Fruit fly (Drosophila melanogaster) whole organism, wandering third instar larva: ENCODE data around the gene CG33493.

Source experiments
- Abd-B ChIP-seq: fragments of >200 bp; optimal IDR thresholded peaks from 2 replicates; lab custom pipeline; 2017; ENCODE audit warnings: missing biosample characterization, missing genetic modification characterization
- CG32264 ChIP-seq: fragments of 200-800 bp; sonication (Bioruptor generic); optimal IDR thresholded peaks from 2 replicates; lab custom pipeline; 2016; ENCODE audit warnings: missing biosample characterization, missing genetic modification characterization
- CG9705 ChIP-seq: fragments of 200-800 bp; sonication (Bioruptor generic); optimal IDR thresholded peaks from 2 replicates; lab custom pipeline; 2018; ENCODE audit warnings: missing biosample characterization, mild to moderate bottlenecking, missing genetic modification characterization
- CrebA ChIP-seq: fragments of 200-800 bp; sonication (Bioruptor generic); optimal IDR thresholded peaks from 2 replicates; lab custom pipeline; 2016; ENCODE audit warnings: missing biosample characterization, mild to moderate bottlenecking, missing genetic modification characterization, borderline replicate concordance
- Dfd ChIP-seq: fragments of >200 bp; optimal IDR thresholded peaks from 2 replicates; lab custom pipeline; 2017; ENCODE audit warnings: missing biosample characterization, missing genetic modification characterization
- Dif ChIP-seq: fragments of 200-275, 200-300 bp; sonication (Bioruptor generic); optimal IDR thresholded peaks from 2 replicates; lab custom pipeline; 2018; ENCODE audit warnings: missing biosample characterization, missing genetic modification characterization; ENCODE audit not compliant: partially characterized antibody
- GATAd ChIP-seq: sonication (Bioruptor generic); optimal IDR thresholded peaks from 2 replicates; lab custom pipeline; 2016; ENCODE audit warnings: missing biosample characterization, missing genetic modification characterization
- HLH106 ChIP-seq: fragments of 200-800 bp; optimal IDR thresholded peaks from 3 replicates; lab custom pipeline; 2019; ENCODE audit warnings: missing biosample characterization, mild to moderate bottlenecking, missing genetic modification characterization, moderate library complexity
- Hnf4 ChIP-seq: fragments of 200-800 bp; sonication (Bioruptor generic); optimal IDR thresholded peaks from 2 replicates; lab custom pipeline; 2016; ENCODE audit warnings: missing biosample characterization, mild to moderate bottlenecking, missing genetic modification characterization
- Hr78 ChIP-seq: fragments of >200 bp; optimal IDR thresholded peaks from 2 replicates; lab custom pipeline; 2017; ENCODE audit warnings: missing biosample characterization, missing genetic modification characterization
- Jra ChIP-seq: sonication (Bioruptor generic); optimal IDR thresholded peaks from 2 replicates; lab custom pipeline; 2016; ENCODE audit warnings: missing biosample characterization, missing genetic modification characterization
- Mio ChIP-seq: sonication (Bioruptor generic); optimal IDR thresholded peaks from 2 replicates; lab custom pipeline; 2016; ENCODE audit warnings: missing biosample characterization, missing genetic modification characterization
- N ChIP-seq: fragments of >200 bp; optimal IDR thresholded peaks from 2 replicates; lab custom pipeline; 2018; ENCODE audit warnings: missing biosample characterization, missing external identifiers, missing genetic modification characterization
- OdsH ChIP-seq: fragments of 200-800 bp; sonication (Bioruptor generic); optimal IDR thresholded peaks from 2 replicates; lab custom pipeline; 2016; ENCODE audit warnings: missing biosample characterization, mild to moderate bottlenecking, missing genetic modification characterization
- Rel ChIP-seq, 2 experiments: fragments of 200-800 bp; sonication (Bioruptor generic) in 1 of 2; optimal IDR thresholded peaks; 2 replicates in 1 of 2; 3 replicates in 1 of 2; lab custom pipeline; 2016 to 2019; ENCODE audit warnings: mild to moderate bottlenecking in 2 of 2, missing biosample characterization in 2 of 2, missing genetic modification characterization in 2 of 2, moderate library complexity in 1 of 2
- Sp1 ChIP-seq: fragments of 200-800 bp; sonication (Bioruptor generic); optimal IDR thresholded peaks from 3 replicates; lab custom pipeline; 2019; ENCODE audit warnings: missing biosample characterization, mild to moderate bottlenecking, missing genetic modification characterization, moderate library complexity
- br ChIP-seq: fragments of 200-800 bp; sonication (Bioruptor generic); optimal IDR thresholded peaks from 2 replicates; lab custom pipeline; 2016; ENCODE audit warnings: missing biosample characterization, missing genetic modification characterization
- dl ChIP-seq, 2 experiments: fragments of 175-275, 200-275 bp in 1 of 2; fragments of 200-275 bp in 1 of 2; sonication (Bioruptor generic); optimal IDR thresholded peaks; lab custom pipeline; 2018; ENCODE audit warnings: mild to moderate bottlenecking in 2 of 2, missing biosample characterization in 2 of 2, missing genetic modification characterization in 2 of 2, moderate library complexity in 2 of 2; ENCODE audit not compliant: partially characterized antibody in 2 of 2, insufficient read depth in 1 of 2
- dmrt93B ChIP-seq: fragments of 200-800 bp; sonication (Bioruptor generic); optimal IDR thresholded peaks from 2 replicates; lab custom pipeline; 2018; ENCODE audit warnings: missing biosample characterization, mild to moderate bottlenecking, missing genetic modification characterization
- dsf ChIP-seq: sonication (Bioruptor generic); optimal IDR thresholded peaks from 2 replicates; lab custom pipeline; 2016; ENCODE audit warnings: missing biosample characterization, missing genetic modification characterization, borderline replicate concordance
- ey ChIP-seq: fragments of 200-800 bp; sonication (Bioruptor generic); optimal IDR thresholded peaks from 2 replicates; lab custom pipeline; 2016; ENCODE audit warnings: missing biosample characterization, missing genetic modification characterization
- foxo ChIP-seq, 2 experiments: fragments of 200-800 bp; sonication (Bioruptor generic); optimal IDR thresholded peaks; 2 replicates in 1 of 2; 3 replicates in 1 of 2; lab custom pipeline; 2016 to 2017; ENCODE audit warnings: missing biosample characterization in 2 of 2, missing genetic modification characterization in 2 of 2
- fru ChIP-seq: fragments of 200-800 bp; sonication (Bioruptor generic); optimal IDR thresholded peaks from 3 replicates; lab custom pipeline; 2016; ENCODE audit warnings: missing biosample characterization, mild to moderate bottlenecking, missing genetic modification characterization
- h ChIP-seq: fragments of 200-800 bp; sonication (Bioruptor generic); optimal IDR thresholded peaks from 3 replicates; lab custom pipeline; 2016; ENCODE audit warnings: missing biosample characterization, mild to moderate bottlenecking, missing genetic modification characterization
- jim ChIP-seq: fragments of 175-275, 200-325 bp; sonication (Bioruptor generic); optimal IDR thresholded peaks from 2 replicates; lab custom pipeline; 2016; ENCODE audit warnings: missing biosample characterization, mild to moderate bottlenecking, missing genetic modification characterization
- lola ChIP-seq: fragments of >200 bp; optimal IDR thresholded peaks from 2 replicates; lab custom pipeline; 2017; ENCODE audit warnings: missing biosample characterization, missing genetic modification characterization
- psq ChIP-seq: fragments of 200-800 bp; sonication (Bioruptor generic); optimal IDR thresholded peaks from 3 replicates; lab custom pipeline; 2017; ENCODE audit warnings: missing biosample characterization, mild to moderate bottlenecking, missing genetic modification characterization, moderate library complexity
- sage ChIP-seq: fragments of 200-800 bp; sonication (Bioruptor generic); optimal IDR thresholded peaks from 2 replicates; lab custom pipeline; 2016; ENCODE audit warnings: missing biosample characterization, mild to moderate bottlenecking, missing genetic modification characterization
- sv ChIP-seq: fragments of 200-800 bp; sonication (Bioruptor generic); optimal IDR thresholded peaks from 3 replicates; lab custom pipeline; 2016; ENCODE audit warnings: missing biosample characterization, missing genetic modification characterization
- tai ChIP-seq: sonication (Bioruptor generic); optimal IDR thresholded peaks from 2 replicates; lab custom pipeline; 2016; ENCODE audit warnings: missing biosample characterization, missing genetic modification characterization
- usp ChIP-seq: fragments of >200 bp; optimal IDR thresholded peaks from 2 replicates; lab custom pipeline; 2017; ENCODE audit warnings: missing biosample characterization, missing genetic modification characterization
- woc ChIP-seq: sonication (Bioruptor generic); optimal IDR thresholded peaks from 2 replicates; lab custom pipeline; 2016; ENCODE audit warnings: missing biosample characterization, mild to moderate bottlenecking, missing genetic modification characterization

Gene CG33493

DNA sequence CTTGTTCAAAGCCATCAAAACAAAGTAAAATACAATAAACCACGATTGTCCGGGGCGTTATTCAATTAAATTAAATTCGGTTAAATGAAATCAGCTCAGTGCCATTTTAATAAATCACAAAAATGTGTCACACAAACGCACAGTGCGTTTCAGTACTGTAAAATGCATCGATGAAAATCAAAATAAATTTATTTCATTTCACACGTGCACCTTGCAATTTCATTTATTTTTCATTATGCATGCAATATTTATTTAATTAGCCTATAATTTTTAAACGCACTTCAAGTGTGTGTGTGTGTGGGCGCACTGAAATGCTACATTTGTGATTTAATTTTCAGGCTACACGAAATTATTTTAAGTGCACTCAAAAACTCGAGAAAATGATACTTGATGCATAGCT, 38.5 kb downstream of the CG33493 start:
- TF ChIP-seq Mio (GFP tag; lab: Kevin White, UChicago): no peak
- TF ChIP-seq dsf (GFP tag; lab: Kevin White, UChicago): no peak
- TF ChIP-seq br (GFP tag; lab: Kevin White, UChicago): no peak
- TF ChIP-seq woc (GFP tag; lab: Kevin White, UChicago): no peak
- no peak for TF ChIP-seq ey (GFP tag; lab: Kevin White, UChicago)
- no peak for TF ChIP-seq CrebA
- TF ChIP-seq Abd-B (GFP tag; lab: Kevin White, UChicago): no peak
- no peak for TF ChIP-seq CG9705 (GFP tag; lab: Kevin White, UChicago)
- no peak for TF ChIP-seq foxo (GFP tag; optimal IDR thresholded peaks at IDR 0.05; lab: Kevin White, UChicago)

DNA sequence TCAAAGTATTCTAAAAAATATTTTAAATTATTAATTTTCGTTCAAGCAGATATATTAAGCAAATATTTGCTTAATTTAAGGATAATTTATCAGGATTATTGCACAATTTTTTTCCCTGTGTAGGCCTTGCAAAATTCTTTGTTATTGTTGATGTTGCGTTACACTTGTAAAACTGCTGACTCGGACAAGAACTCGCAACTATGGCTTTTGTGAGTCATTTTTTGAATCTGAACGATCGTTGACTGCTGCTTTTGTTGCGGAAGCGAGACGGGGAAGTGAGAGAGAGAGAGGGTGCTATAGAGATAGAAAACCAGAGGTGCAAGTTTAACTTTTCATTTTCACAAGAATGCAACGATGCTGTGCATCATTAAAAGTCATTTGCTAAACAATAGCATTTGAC, 40.5 kb downstream of the CG33493 start:
- TF ChIP-seq woc (GFP tag; lab: Kevin White, UChicago) (no peak), h (GFP tag; lab: Kevin White, UChicago) (no peak), usp (GFP tag; lab: Kevin White, UChicago) (no peak), Jra (no peak), Abd-B (GFP tag; lab: Kevin White, UChicago) (no peak), psq (GFP tag; lab: Kevin White, UChicago) (no peak), Dif (GFP tag; lab: Kevin White, UChicago) (no peak), CG9705 (GFP tag; lab: Kevin White, UChicago) (no peak), HLH106 (tag; lab: Kevin White, UChicago) (no peak), N (GFP tag; lab: Kevin White, UChicago) (no peak), fru (GFP tag; lab: Kevin White, UChicago) (no peak), CG32264 (GFP tag; lab: Kevin White, UChicago) (no peak), Hnf4 (GFP tag; lab: Kevin White, UChicago) (no peak)

DNA sequence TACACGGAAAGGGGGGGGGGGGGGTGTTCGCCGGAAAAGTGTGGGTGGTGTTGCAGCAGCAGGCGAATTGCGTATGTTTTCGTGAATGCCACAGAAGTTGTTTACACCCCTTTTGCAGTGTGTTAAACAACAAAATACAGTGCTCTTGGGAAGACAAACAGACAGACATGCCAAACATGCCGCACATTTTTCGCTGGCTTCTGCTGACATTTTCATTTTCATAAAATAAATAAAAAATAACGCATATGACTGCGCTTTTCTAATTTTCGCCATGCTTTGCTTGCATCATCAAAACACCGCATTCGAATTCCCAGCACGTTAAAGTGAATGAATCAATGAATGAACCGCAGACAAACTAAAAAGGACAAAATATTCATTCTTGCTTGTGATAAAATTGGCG, 41.7 kb downstream of the CG33493 start:
- TF ChIP-seq tai (GFP tag; lab: Kevin White, UChicago) (no peak), Sp1 (GFP tag; lab: Kevin White, UChicago) (no peak), GATAd (no peak)

DNA sequence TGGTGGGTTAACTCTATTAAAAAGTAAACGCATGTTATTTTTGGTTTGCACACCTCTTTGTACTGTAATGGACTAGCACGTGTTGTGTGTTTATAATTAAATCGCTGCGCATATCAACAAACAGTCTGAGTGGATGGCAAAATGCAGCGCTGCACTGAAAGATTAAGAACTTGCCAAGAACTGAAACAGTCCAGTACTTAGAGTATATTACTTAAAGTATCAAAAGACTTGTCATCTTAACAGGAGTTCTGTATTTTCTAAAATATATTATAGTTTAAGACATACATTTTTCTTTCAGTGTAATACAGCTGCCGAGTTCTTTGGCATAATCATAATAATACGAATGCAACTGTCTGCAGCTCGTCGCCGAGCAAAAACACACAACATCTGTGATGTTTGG, 44.5 kb downstream of the CG33493 start:
- TF ChIP-seq Hr78 (GFP tag; lab: Kevin White, UChicago): no peak
- TF ChIP-seq psq (GFP tag; lab: Kevin White, UChicago): no peak
- no peak for TF ChIP-seq jim (GFP tag; lab: Kevin White, UChicago)
- no peak for TF ChIP-seq CrebA
- TF ChIP-seq HLH106 (tag; lab: Kevin White, UChicago): no peak
- no peak for TF ChIP-seq usp (GFP tag; lab: Kevin White, UChicago)
- no peak for TF ChIP-seq Jra
- TF ChIP-seq N (GFP tag; lab: Kevin White, UChicago): no peak
- no peak for TF ChIP-seq tai (GFP tag; lab: Kevin White, UChicago)
- no peak for TF ChIP-seq dmrt93B (GFP tag; lab: Kevin White, UChicago)
- TF ChIP-seq Rel (GFP tag; optimal IDR thresholded peaks at IDR 0.05; lab: Kevin White, UChicago): no peak
- TF ChIP-seq Rel (tag; optimal IDR thresholded peaks at IDR 0.05; lab: Kevin White, UChicago): no peak
- TF ChIP-seq Abd-B (GFP tag; lab: Kevin White, UChicago): no peak
- no peak for TF ChIP-seq sage
- TF ChIP-seq lola: no peak
- TF ChIP-seq Dfd: no peak
- TF ChIP-seq sv (GFP tag; lab: Kevin White, UChicago): no peak
- no peak for TF ChIP-seq GATAd
- TF ChIP-seq Sp1 (GFP tag; lab: Kevin White, UChicago): no peak
- TF ChIP-seq dl (GFP tag; optimal IDR thresholded peaks at IDR 0.05; lab: Kevin White, UChicago; ENCODE audit: insufficient read depth in 1 of 2, partially characterized antibody in 2 of 2): no peak

DNA sequence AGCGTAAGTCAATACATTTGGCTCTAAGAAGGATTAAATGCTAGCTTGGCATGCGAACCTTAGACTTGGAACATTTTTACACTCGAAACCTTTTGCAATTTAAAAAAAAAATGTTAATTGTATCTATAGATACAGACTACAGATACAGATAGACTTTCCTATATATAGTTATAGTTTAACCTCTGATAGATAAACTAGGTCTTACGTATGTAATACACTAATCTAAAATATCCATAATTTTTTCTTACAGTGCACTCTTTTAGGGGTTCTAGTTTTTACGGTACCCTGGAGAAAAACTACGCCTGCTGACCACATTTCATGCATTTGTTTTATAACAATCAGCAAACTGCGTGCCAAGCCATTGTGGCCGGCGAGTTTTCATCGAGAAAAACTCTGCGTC, 45.8 kb downstream of the CG33493 start:
- no peak for TF ChIP-seq GATAd
- TF ChIP-seq Hr78 (GFP tag; lab: Kevin White, UChicago): no peak
- no peak for TF ChIP-seq sage
- no peak for TF ChIP-seq Hnf4 (GFP tag; lab: Kevin White, UChicago)
- no peak for TF ChIP-seq Mio (GFP tag; lab: Kevin White, UChicago)
- no peak for TF ChIP-seq dl (GFP tag; optimal IDR thresholded peaks at IDR 0.05; lab: Kevin White, UChicago; ENCODE audit: insufficient read depth in 1 of 2, partially characterized antibody in 2 of 2)
- no peak for TF ChIP-seq dsf (GFP tag; lab: Kevin White, UChicago)
- no peak for TF ChIP-seq OdsH (GFP tag; lab: Kevin White, UChicago)
- TF ChIP-seq CG32264 (GFP tag; lab: Kevin White, UChicago): no peak
- no peak for TF ChIP-seq Rel (GFP tag; optimal IDR thresholded peaks at IDR 0.05; lab: Kevin White, UChicago)
- no peak for TF ChIP-seq Rel (tag; optimal IDR thresholded peaks at IDR 0.05; lab: Kevin White, UChicago)
- no peak for TF ChIP-seq h (GFP tag; lab: Kevin White, UChicago)
- no peak for TF ChIP-seq foxo (GFP tag; optimal IDR thresholded peaks at IDR 0.05; lab: Kevin White, UChicago)
- TF ChIP-seq, all 38 proteins: peak for 0
